Fruit fly (Drosophila melanogaster): ENCODE measurements around the gene Syn.

The Syn gene

DNA sequence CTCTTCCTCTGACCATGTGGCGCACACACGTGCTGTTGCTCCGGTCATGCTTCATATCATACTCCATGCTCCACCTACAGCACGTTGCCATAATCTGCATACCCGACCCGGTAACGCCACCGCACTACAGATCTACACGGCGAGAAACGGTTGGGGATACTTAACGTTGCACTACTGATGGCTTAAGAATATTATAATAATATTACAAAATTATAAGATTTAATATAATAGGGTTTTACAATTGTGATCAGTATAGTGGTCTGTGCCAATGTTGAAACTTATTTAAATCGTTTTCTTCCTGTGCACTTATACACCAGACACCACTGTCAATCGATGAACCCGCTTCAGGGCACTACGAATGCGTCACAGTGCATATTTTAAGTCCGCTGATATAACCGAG is 22.9 kb downstream of the Syn start (continued):
- TF ChIP-seq CG18476 (GFP tag; optimal IDR thresholded peaks at IDR 0.05) = peak; percentile 13
- TF ChIP-seq Rx (GFP tag; IDR thresholded peaks at IDR 0.05) = peak; percentile 72
- TF ChIP-seq p53 (GFP tag; optimal IDR thresholded peaks at IDR 0.05) = no peak
- no peak for TF ChIP-seq Hr39 (optimal IDR thresholded peaks at IDR 0.05)
- TF ChIP-seq Eip74EF (GFP tag; optimal IDR thresholded peaks at IDR 0.05) = peak in 1 of 2 experiments; percentile 42
- TF ChIP-seq Hey (tag; optimal IDR thresholded peaks at IDR 0.05) = no peak
- 0 out of 3 replicates have a peak, but pooled peaks have one; percentile 57 for TF ChIP-seq CG2889 (GFP tag; IDR thresholded peaks at IDR 0.05)
- peak; percentile 54 for TF ChIP-seq jing (GFP tag; optimal IDR thresholded peaks at IDR 0.05)
- peak; percentile 51; the same call in 1 of the 3 replicates for TF ChIP-seq CG7357 (GFP tag; IDR thresholded peaks at IDR 0.05)
- TF ChIP-seq CG2120 (GFP tag; optimal IDR thresholded peaks at IDR 0.05) = no peak
- peak; percentile 20 for TF ChIP-seq CG10274 (GFP tag; optimal IDR thresholded peaks at IDR 0.05)
- peak; percentile 63; the same call in 2 of the 3 replicates for TF ChIP-seq croc (GFP tag; conservative IDR thresholded peaks at IDR 0.05)
- peak; percentile 85 for TF ChIP-seq ttk (GFP tag; IDR thresholded peaks at IDR 0.05)
- peak; percentile 77 for TF ChIP-seq ATbp (GFP tag; optimal IDR thresholded peaks at IDR 0.05)
- no peak for TF ChIP-seq hb (GFP tag; IDR thresholded peaks at IDR 0.05; ENCODE audit: partially characterized antibody)
- peak; percentile 80 for TF ChIP-seq fd96Cb (tag; optimal IDR thresholded peaks at IDR 0.05)
- TF ChIP-seq sr (GFP tag; IDR thresholded peaks at IDR 0.05) = peak; percentile 65
- TF ChIP-seq Abd-B (GFP tag; optimal IDR thresholded peaks at IDR 0.05) = peak; percentile 67
- TF ChIP-seq Atf6 (GFP tag; IDR thresholded peaks at IDR 0.05) = no peak; the same call in 1 of the 2 replicates
- TF ChIP-seq CG11504 (tag; optimal IDR thresholded peaks at IDR 0.05) = peak; percentile 86
- no peak for TF ChIP-seq CG4854 (GFP tag; optimal IDR thresholded peaks at IDR 0.05)
- peak; percentile 23 for TF ChIP-seq CG5180 (GFP tag; optimal IDR thresholded peaks at IDR 0.05)
- TF ChIP-seq cwo (GFP tag; optimal IDR thresholded peaks at IDR 0.05) = peak; percentile 66
- peak; percentile 26 for TF ChIP-seq run (tag; optimal IDR thresholded peaks at IDR 0.05)
- TF ChIP-seq tio (GFP tag; optimal IDR thresholded peaks at IDR 0.05) = peak; percentile 12
- TF ChIP-seq luna (GFP tag; optimal IDR thresholded peaks at IDR 0.05) = no peak
- no peak for TF ChIP-seq lov (optimal IDR thresholded peaks at IDR 0.05)
- TF ChIP-seq lov (GFP tag; IDR thresholded peaks at IDR 0.05) = peak; percentile 80; the same call in 2 of the 3 replicates
- TF ChIP-seq ato (GFP tag; IDR thresholded peaks at IDR 0.05; ENCODE audit: partially characterized antibody) = no peak
- TF ChIP-seq ham (GFP tag; IDR thresholded peaks at IDR 0.05) = no peak
- TF ChIP-seq Sox100B (GFP tag; optimal IDR thresholded peaks at IDR 0.05) = peak; percentile 69
- no peak for TF ChIP-seq Hand (GFP tag; optimal IDR thresholded peaks at IDR 0.05)
- TF ChIP-seq gfzf (GFP tag; optimal IDR thresholded peaks at IDR 0.05) = no peak
- no peak for TF ChIP-seq chinmo (GFP tag; IDR thresholded peaks at IDR 0.05; ENCODE audit: partially characterized antibody)
- TF ChIP-seq mirr (GFP tag; optimal IDR thresholded peaks at IDR 0.05) = no peak
- TF ChIP-seq cg (GFP tag; optimal IDR thresholded peaks at IDR 0.05) = no peak
- TF ChIP-seq CG12744 (GFP tag; optimal IDR thresholded peaks at IDR 0.05) = no peak
- TF ChIP-seq HLH3B (GFP tag; IDR thresholded peaks at IDR 0.05) = peak; percentile 79
- TF ChIP-seq CG11456 (GFP tag; IDR thresholded peaks at IDR 0.05) = peak; percentile 60; the same call in 1 of the 3 replicates
- no peak for TF ChIP-seq disco-r (GFP tag; optimal IDR thresholded peaks at IDR 0.05)
- no peak for TF ChIP-seq CG2129 (GFP tag; IDR thresholded peaks at IDR 0.05; ENCODE audit: partially characterized antibody)
- TF ChIP-seq Xrp1 (GFP tag; IDR thresholded peaks at IDR 0.05) = peak; percentile 82
- peak; percentile 54 for TF ChIP-seq CG14667 (GFP tag; IDR thresholded peaks at IDR 0.05)
- no peak for TF ChIP-seq CG12769 (tag; optimal IDR thresholded peaks at IDR 0.05)
- TF ChIP-seq Poxn (GFP tag; IDR thresholded peaks at IDR 0.05) = no peak
- peak; percentile 80 for TF ChIP-seq tap (tag; optimal IDR thresholded peaks at IDR 0.05)
- no peak for TF ChIP-seq CG10321 (GFP tag; IDR thresholded peaks at IDR 0.05)
- TF ChIP-seq CG12659 (GFP tag; optimal IDR thresholded peaks at IDR 0.05) = peak; percentile 54
- no peak for TF ChIP-seq pros (GFP tag; optimal IDR thresholded peaks at IDR 0.05)
- TF ChIP-seq CG16815 (GFP tag; optimal IDR thresholded peaks at IDR 0.05) = peak; percentile 25

Data from whole organism, embryonic.